Worm (Caenorhabditis elegans): ENCODE measurements around the gene F23H11.2.
A peak's percentile ranks its signal among the peaks of the same experiment; 100 is the strongest.

F23H11.2 gene

ce11 chrIII:938569-938968 lies 43.0 kb downstream of the F23H11.2 start, which contains the start of gene fbxa-22:
TSS of gene fbxa-22 (plus strand) at chrIII:938869.
- TF ChIP-seq sma-9 (GFP tag; optimal IDR thresholded peaks at IDR 0.05), result no peak
- TF ChIP-seq sma-9 (tag; optimal IDR thresholded peaks at IDR 0.05), result no peak
- TF ChIP-seq ceh-82 (tag; optimal IDR thresholded peaks at IDR 0.05), result no peak
- no peak for TF ChIP-seq egl-27 (tag; optimal IDR thresholded peaks at IDR 0.05)
- TF ChIP-seq crh-2 (tag; optimal IDR thresholded peaks at IDR 0.05), result no peak
- no peak for TF ChIP-seq sem-4 (tag; optimal IDR thresholded peaks at IDR 0.05)
- TF ChIP-seq nhr-129 (tag; optimal IDR thresholded peaks at IDR 0.05), result no peak
- no peak for TF ChIP-seq unc-39 (tag; optimal IDR thresholded peaks at IDR 0.05)
- no peak for TF ChIP-seq skn-1 (tag; optimal IDR thresholded peaks at IDR 0.05)

- TF ChIP-seq zag-1 (tag; optimal IDR thresholded peaks at IDR 0.05), result no peak
- no peak for TF ChIP-seq C34F6.9 (tag; optimal IDR thresholded peaks at IDR 0.05)
- TF ChIP-seq nhr-23 (tag; optimal IDR thresholded peaks at IDR 0.05), result no peak
- TF ChIP-seq ztf-4 (tag; optimal IDR thresholded peaks at IDR 0.05), result no peak
- no peak for TF ChIP-seq gmeb-1 (tag; optimal IDR thresholded peaks at IDR 0.05)
- no peak for TF ChIP-seq Y55F3AM.14 (GFP tag; optimal IDR thresholded peaks at IDR 0.05)
- TF ChIP-seq nhr-12 (tag; optimal IDR thresholded peaks at IDR 0.05), result no peak
- TF ChIP-seq ceh-16 (tag; optimal IDR thresholded peaks at IDR 0.05), result no peak
Observed at ce11 chrIII:941958-942357, 46.4 kb downstream of the F23H11.2 start.

- no peak for TF ChIP-seq sma-9 (GFP tag; optimal IDR thresholded peaks at IDR 0.05)
- no peak for TF ChIP-seq sma-9 (tag; optimal IDR thresholded peaks at IDR 0.05)
- no peak for TF ChIP-seq mab-5 (tag; optimal IDR thresholded peaks at IDR 0.05)
- peak; percentile 56 for TF ChIP-seq fos-1 (tag; optimal IDR thresholded peaks at IDR 0.05)
- TF ChIP-seq R02D3.7 (tag; optimal IDR thresholded peaks at IDR 0.05), result no peak
Observed at ce11 chrIII:943426-943927, 47.9 kb downstream of the F23H11.2 start, which contains the start of gene fbxa-59. TSS of gene fbxa-59 (minus strand) at chrIII:943476.

ce11 chrIII:946250-946725 lies 50.7 kb downstream of the F23H11.2 start, which contains the start of gene fbxa-60:
TSS of gene fbxa-60 (minus strand) at chrIII:946300.
- TF ChIP-seq F13H6.1 (tag; optimal IDR thresholded peaks at IDR 0.05) (no peak), ztf-1 (GFP tag; conservative IDR thresholded peaks at IDR 0.05) (no peak), ceh-82 (tag; optimal IDR thresholded peaks at IDR 0.05) (no peak), lsy-2 (tag; optimal IDR thresholded peaks at IDR 0.05) (no peak), lin-39 (tag; optimal IDR thresholded peaks at IDR 0.05) (no peak), sma-3 (GFP tag; optimal IDR thresholded peaks at IDR 0.05) (no peak), dmd-4 (tag; optimal IDR thresholded peaks at IDR 0.05) (no peak), nhr-21 (tag; optimal IDR thresholded peaks at IDR 0.05) (no peak), ama-1 (optimal IDR thresholded peaks at IDR 0.05) (no peak), egl-27 (tag; optimal IDR thresholded peaks at IDR 0.05) (no peak), mdl-1 (tag; optimal IDR thresholded peaks at IDR 0.05) (no peak), aly-2 (tag; optimal IDR thresholded peaks at IDR 0.05) (no peak), nhr-129 (tag; optimal IDR thresholded peaks at IDR 0.05) (peak; percentile 19), zag-1 (tag; optimal IDR thresholded peaks at IDR 0.05) (no peak), mbf-1 (tag; optimal IDR thresholded peaks at IDR 0.05) (no peak), ceh-16 (tag; optimal IDR thresholded peaks at IDR 0.05) (no peak), elt-1 (tag; optimal IDR thresholded peaks at IDR 0.05) (no peak), skn-1 (tag; optimal IDR thresholded peaks at IDR 0.05) (no peak), nhr-6 (tag; optimal IDR thresholded peaks at IDR 0.05) (no peak), fos-1 (tag; optimal IDR thresholded peaks at IDR 0.05) (peak; percentile 83), ztf-4 (tag; optimal IDR thresholded peaks at IDR 0.05) (no peak), nhr-11 (tag; optimal IDR thresholded peaks at IDR 0.05) (no peak), sma-9 (GFP tag; optimal IDR thresholded peaks at IDR 0.05) (peak; percentile 9), sma-9 (tag; optimal IDR thresholded peaks at IDR 0.05) (no peak), lin-13 (GFP tag; optimal IDR thresholded peaks at IDR 0.05) (no peak), snpc-4 (tag; optimal IDR thresholded peaks at IDR 0.05) (no peak), Y55F3AM.14 (GFP tag; optimal IDR thresholded peaks at IDR 0.05) (no peak), gmeb-1 (tag; optimal IDR thresholded peaks at IDR 0.05) (peak; percentile 28), C34F6.9 (tag; optimal IDR thresholded peaks at IDR 0.05) (no peak)

Data from whole organism, L2 larva.